Worm (Caenorhabditis elegans) whole organism, L4/young adult: ENCODE results near the gene ykt-6.

Experiments
- W03F9.2 ChIP-seq: fragments of 150-350 bp; optimal IDR thresholded peaks from 2 replicates; lab custom pipeline; 2014; ENCODE audit warnings: missing biosample characterization, missing genetic modification characterization
- dao-5 ChIP-seq: sonication (generic microtip); optimal IDR thresholded peaks from 2 replicates; lab custom pipeline; 2016; ENCODE audit warnings: missing genotype, missing genetic modification characterization, moderate library complexity, missing compliant biosample characterization
- him-1 ChIP-seq: sonication (generic microtip); optimal IDR thresholded peaks from 2 replicates; lab custom pipeline; 2016; ENCODE audit warnings: missing genotype, missing genetic modification reagents, missing genetic modification characterization, missing compliant biosample characterization

ce11 chrIII:7314927-7315547, 27.6 kb upstream of the ykt-6 start, which contains the start of gene nspg-6:
- TF ChIP-seq him-1 (no peak), dao-5 (tag; lab: Kevin White, UChicago) (no peak), W03F9.2 (tag; lab: Kevin White, UChicago) (no peak)
